Worm (Caenorhabditis elegans) whole organism, L4/young adult: ENCODE data around the gene nspc-15.

Source experiments
- W03F9.2 ChIP-seq: fragments of 150-350 bp; optimal IDR thresholded peaks from 2 replicates; lab custom pipeline; 2014; ENCODE audit warnings: missing biosample characterization, missing genetic modification characterization
- him-1 ChIP-seq: sonication (generic microtip); optimal IDR thresholded peaks from 2 replicates; lab custom pipeline; 2016; ENCODE audit warnings: missing genotype, missing genetic modification reagents, missing genetic modification characterization, missing compliant biosample characterization

DNA sequence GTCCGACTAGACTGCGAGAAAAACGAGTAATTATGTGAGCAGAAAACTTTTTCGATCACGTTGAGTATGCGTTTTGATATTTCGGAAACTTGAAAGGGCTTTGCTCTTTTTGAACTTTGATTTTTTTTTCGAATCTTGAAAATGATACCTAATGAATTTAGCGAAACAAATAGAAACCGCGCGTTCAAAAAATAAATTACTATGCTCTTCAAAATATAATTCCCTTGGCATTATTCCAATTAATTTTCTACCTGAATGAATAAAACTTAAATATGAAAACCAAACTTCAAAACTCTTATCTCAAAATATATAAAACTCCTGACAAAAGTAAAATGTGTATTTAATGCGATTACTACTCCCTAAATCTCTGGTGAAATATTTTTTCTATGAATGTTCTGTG is 45.3 kb upstream of the nspc-15 start, which contains the start of gene xtr-2:
- no peak for TF ChIP-seq him-1 (tag; lab: Kevin White, UChicago)
- no peak for TF ChIP-seq W03F9.2 (tag; lab: Kevin White, UChicago)
